Worm (Caenorhabditis elegans): ENCODE results near the gene Y70C5A.4.
"Not testable (repeated sequence)": the region's sequence is repeated elsewhere in the genome, so short reads cannot be mapped to it uniquely, and the experiment has no call there.

Y70C5A.4 gene

ce11 chrV:16649200-16649599 lies 31.6 kb downstream of the Y70C5A.4 start, which contains the start of gene W06G6.11:
W06G6.11 (minus strand) TSS chrV:16649300.
- not testable (repeated sequence) for TF ChIP-seq lin-13, elt-3, nhr-76 (tag; optimal IDR thresholded peaks at IDR 0.05)

ce11 chrV:16654242-16654641 lies 36.7 kb downstream of the Y70C5A.4 start, which contains the start of gene W06G6.15:
W06G6.15 (plus strand) TSS chrV:16654542.
- not testable (repeated sequence) for TF ChIP-seq unc-39 (tag; optimal IDR thresholded peaks at IDR 0.05); drap-1 (GFP tag; optimal IDR thresholded peaks at IDR 0.05); M03D4.4 (tag; optimal IDR thresholded peaks at IDR 0.05)

ce11 chrV:16660816-16661215 lies 43.3 kb downstream of the Y70C5A.4 start, which contains the start of gene Y70C5B.2:
Y70C5B.2 (minus strand) TSS chrV:16660916.
- TF ChIP-seq elt-3 (tag; optimal IDR thresholded peaks at IDR 0.05); ces-1 (GFP tag; optimal IDR thresholded peaks at IDR 0.05); pha-4 (tag; optimal IDR thresholded peaks at IDR 0.05): not testable (repeated sequence)

- TF ChIP-seq nhr-76 (tag; optimal IDR thresholded peaks at IDR 0.05) (no peak), flh-1 (GFP tag; optimal IDR thresholded peaks at IDR 0.05) (no peak), mls-2 (tag; optimal IDR thresholded peaks at IDR 0.05) (no peak), bed-3 (GFP tag; optimal IDR thresholded peaks at IDR 0.05) (no peak), ces-1 (GFP tag; optimal IDR thresholded peaks at IDR 0.05) (no peak), sptf-1 (tag; optimal IDR thresholded peaks at IDR 0.05) (no peak), drap-1 (GFP tag; optimal IDR thresholded peaks at IDR 0.05) (no peak), nhr-237 (tag; optimal IDR thresholded peaks at IDR 0.05) (no peak), nhr-28 (tag; optimal IDR thresholded peaks at IDR 0.05) (no peak), ceh-39 (tag; optimal IDR thresholded peaks at IDR 0.05) (no peak)
Measured at ce11 chrV:16666647-16667046, 49.1 kb downstream of the Y70C5A.4 start, which contains the start of gene F14F8.14. F14F8.14 (minus strand) TSS chrV:16666747.

Data from whole organism, mixed stage, embryonic.